Fruit fly (Drosophila melanogaster): ENCODE data around the gene Tango1.

Tango1 gene

DNA sequence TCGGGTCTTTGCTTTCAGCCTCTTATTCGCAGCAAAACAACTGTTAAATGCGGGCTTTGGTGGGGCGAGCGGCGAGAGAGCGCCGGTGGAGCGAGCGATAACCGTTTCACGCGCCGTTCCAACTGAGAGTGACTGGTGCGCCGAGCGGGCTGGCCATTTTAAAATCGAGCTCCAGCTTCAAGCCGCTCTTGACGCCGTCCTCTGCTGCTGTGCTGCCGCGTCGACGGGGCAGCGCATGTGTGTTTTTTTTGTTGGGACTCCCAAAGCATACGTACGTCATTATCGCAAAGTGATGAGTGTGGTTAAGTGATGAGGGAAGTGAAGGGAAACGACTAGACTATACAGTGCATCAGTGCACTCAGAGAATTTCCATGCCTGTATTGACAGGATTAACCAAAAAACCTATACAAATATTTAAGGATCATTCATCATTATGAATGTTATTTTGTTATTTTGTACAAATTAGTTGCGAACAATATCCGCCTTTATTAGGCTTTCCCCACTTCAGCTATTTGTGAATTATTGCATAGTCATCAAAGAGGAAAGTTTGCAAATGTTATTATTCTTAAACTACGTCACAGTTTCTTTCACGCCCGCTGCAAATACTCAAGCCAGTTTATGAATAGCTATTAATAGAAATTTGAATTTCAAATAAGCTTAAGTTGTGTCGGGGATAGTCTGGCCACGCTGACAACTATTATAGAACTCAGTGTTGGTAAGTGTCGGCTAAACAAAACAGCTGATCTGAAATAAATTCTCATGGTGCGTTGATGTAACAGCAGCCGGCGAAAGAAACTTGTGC lies 24.2 kb downstream of the Tango1 start, which contains the start of gene Spn27A (continued):
- no peak; the same call in 2 of the 3 replicates for TF ChIP-seq CG6163 (GFP tag; IDR thresholded peaks at IDR 0.05)
- TF ChIP-seq Sox14 (GFP tag; optimal IDR thresholded peaks at IDR 0.05) = peak; percentile 85
- no peak for TF ChIP-seq CG11902 (GFP tag; optimal IDR thresholded peaks at IDR 0.05)
- peak; percentile 73 for TF ChIP-seq CG3032 (tag; optimal IDR thresholded peaks at IDR 0.05)
- TF ChIP-seq svp (GFP tag) = no peak
- no peak for TF ChIP-seq achi (GFP tag; optimal IDR thresholded peaks at IDR 0.05)
- TF ChIP-seq Lpt (GFP tag; optimal IDR thresholded peaks at IDR 0.05) = no peak
- TF ChIP-seq fd59A (GFP tag; optimal IDR thresholded peaks at IDR 0.05) = peak; percentile 60
- no peak for TF ChIP-seq CG34406 (GFP tag; optimal IDR thresholded peaks at IDR 0.05)
- TF ChIP-seq CG32006 (GFP tag; optimal IDR thresholded peaks at IDR 0.05) = no peak
- no peak for TF ChIP-seq CG4318 (GFP tag; optimal IDR thresholded peaks at IDR 0.05)
- peak; percentile 20 for TF ChIP-seq Blimp-1 (GFP tag; optimal IDR thresholded peaks at IDR 0.05)
- TF ChIP-seq CG1621 (tag; optimal IDR thresholded peaks at IDR 0.05) = peak; percentile 23
- TF ChIP-seq fd85E (GFP tag; optimal IDR thresholded peaks at IDR 0.05) = peak; percentile 16

DNA sequence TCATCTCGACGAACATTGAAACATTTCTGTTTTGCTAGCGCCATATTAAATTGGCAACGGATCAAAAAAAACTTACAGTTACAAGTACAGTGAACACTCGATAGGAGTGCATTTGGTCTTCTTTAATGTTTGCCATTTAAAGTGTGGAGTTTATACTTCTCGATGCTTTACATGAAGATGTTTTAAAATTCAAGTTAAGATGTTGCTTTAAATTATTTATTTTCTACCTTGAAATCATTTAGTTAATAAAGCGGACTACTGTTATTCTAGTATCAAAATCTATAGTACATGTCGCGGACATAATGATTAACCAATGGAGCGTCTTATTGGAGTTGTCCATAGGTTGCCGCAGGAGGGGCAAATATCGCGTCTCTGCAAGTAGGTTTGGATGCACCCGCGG lies 27.3 kb downstream of the Tango1 start, which contains the start of gene cort:
Gene cort, minus strand, starts transcription at position 101 of the 400 bp plus-strand sequence.
- TF ChIP-seq CG1621 (tag; optimal IDR thresholded peaks at IDR 0.05) (no peak), ss (GFP tag; optimal IDR thresholded peaks at IDR 0.05) (no peak), vri (GFP tag; optimal IDR thresholded peaks at IDR 0.05) (no peak), CG6276 (GFP tag; optimal IDR thresholded peaks at IDR 0.05) (no peak), Hr4 (GFP tag; optimal IDR thresholded peaks at IDR 0.05) (no peak), CG15336 (GFP tag; IDR thresholded peaks at IDR 0.05) (no peak), CG7368 (GFP tag; optimal IDR thresholded peaks at IDR 0.05) (no peak), acj6 (GFP tag; optimal IDR thresholded peaks at IDR 0.05) (no peak), CG6808 (GFP tag; optimal IDR thresholded peaks at IDR 0.05) (no peak), dsx (GFP tag; optimal IDR thresholded peaks at IDR 0.05; ENCODE audit: poor library complexity, severe bottlenecking) (no peak), svp (GFP tag) (no peak), lz (GFP tag; optimal IDR thresholded peaks at IDR 0.05) (no peak)

DNA sequence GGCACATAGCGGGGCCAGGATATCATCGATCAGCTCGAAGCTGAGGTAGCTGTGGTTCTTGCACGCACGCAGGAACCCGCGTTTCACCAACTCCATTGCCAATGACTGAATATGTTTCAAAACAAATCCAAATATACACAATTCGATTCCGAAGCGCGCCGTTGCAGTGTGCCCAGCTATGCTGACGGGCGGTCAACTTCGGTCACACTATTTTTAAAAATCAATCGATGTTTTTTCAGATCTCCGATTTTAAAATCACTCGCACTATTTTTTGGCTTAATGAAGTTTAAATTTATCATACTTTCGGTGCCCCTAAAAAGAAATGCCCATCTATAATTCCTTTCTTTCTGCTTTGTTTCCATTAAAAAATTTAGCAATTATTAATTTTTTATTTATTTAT lies 28.3 kb downstream of the Tango1 start, which contains the start of gene Nse1:
Gene Nse1, minus strand, starts transcription at position 173 of the 400 bp plus-strand sequence.
- no peak for TF ChIP-seq Eip78C (GFP tag)
- TF ChIP-seq Sox14 (GFP tag; optimal IDR thresholded peaks at IDR 0.05) = no peak
- TF ChIP-seq CG3032 (tag; optimal IDR thresholded peaks at IDR 0.05) = no peak
- TF ChIP-seq CG10669 (GFP tag; optimal IDR thresholded peaks at IDR 0.05) = no peak
- TF ChIP-seq CG8319 (GFP tag; optimal IDR thresholded peaks at IDR 0.05) = no peak
- no peak for TF ChIP-seq CG3919 (GFP tag; optimal IDR thresholded peaks at IDR 0.05)
- TF ChIP-seq Hr39 (GFP tag; optimal IDR thresholded peaks at IDR 0.05) = no peak
- no peak for TF ChIP-seq net (GFP tag; optimal IDR thresholded peaks at IDR 0.05)
- TF ChIP-seq lz (GFP tag; optimal IDR thresholded peaks at IDR 0.05) = no peak
- no peak for TF ChIP-seq CG15336 (GFP tag; IDR thresholded peaks at IDR 0.05)
- no peak for TF ChIP-seq CG31627 (GFP tag; optimal IDR thresholded peaks at IDR 0.05)
- TF ChIP-seq CG1621 (tag; optimal IDR thresholded peaks at IDR 0.05) = no peak
- no peak for TF ChIP-seq Smox (GFP tag; optimal IDR thresholded peaks at IDR 0.05)
- TF ChIP-seq Blimp-1 (GFP tag; optimal IDR thresholded peaks at IDR 0.05) = no peak

DNA sequence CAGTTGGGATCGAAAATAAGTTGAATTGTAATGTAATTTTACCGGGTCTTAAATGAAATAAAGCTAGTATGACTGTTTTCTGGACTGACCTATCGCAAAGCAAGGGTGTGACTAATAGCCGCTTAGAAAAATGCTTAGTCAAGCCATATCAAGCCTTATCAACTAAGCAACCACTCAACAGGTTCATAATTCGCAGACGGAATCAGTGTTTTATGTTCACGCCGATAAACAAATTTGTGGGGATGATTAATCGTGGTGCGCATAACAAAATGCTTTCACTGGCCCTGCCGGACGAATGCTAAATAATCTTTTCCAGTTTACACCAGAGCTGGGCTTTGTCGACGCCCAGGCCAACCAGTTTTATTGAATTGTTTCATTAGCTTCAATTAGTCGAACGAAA lies 33.7 kb downstream of the Tango1 start:
- TF ChIP-seq Eip93F (GFP tag; optimal IDR thresholded peaks at IDR 0.05) (no peak), CG8319 (GFP tag; optimal IDR thresholded peaks at IDR 0.05) (no peak), fkh (GFP tag; optimal IDR thresholded peaks at IDR 0.05) (peak; percentile 45)
